Worm (Caenorhabditis elegans): Measurements from ENCODE around the gene srj-44.

DNA sequence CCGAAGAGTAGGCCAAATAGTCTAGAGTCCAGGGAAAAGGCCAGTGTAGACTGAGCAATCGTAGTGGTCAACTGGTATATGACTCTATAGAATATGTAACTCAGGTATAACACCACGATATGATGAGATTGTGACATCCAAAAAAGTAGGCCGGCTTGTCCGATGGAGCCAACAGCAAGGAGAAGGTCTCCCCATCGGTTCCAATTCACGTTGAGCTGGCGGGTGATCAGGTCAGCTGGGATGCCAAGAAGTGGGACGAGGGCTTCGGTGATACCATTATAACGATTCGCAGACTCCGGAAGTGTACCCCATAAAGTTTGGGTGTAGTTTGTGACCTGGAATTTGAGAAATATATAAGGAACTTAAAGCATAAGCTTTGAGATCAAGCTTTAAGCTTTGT is 27.3 kb upstream of the srj-44 start:
- no peak for TF ChIP-seq flt-1 (GFP tag; IDR thresholded peaks at IDR 0.05)
- no peak for TF ChIP-seq cog-1 (tag; optimal IDR thresholded peaks at IDR 0.05)
- TF ChIP-seq med-1 (GFP tag; optimal IDR thresholded peaks at IDR 0.05; ENCODE audit: insufficient read depth) = no peak
- TF ChIP-seq ref-1 (GFP tag; conservative IDR thresholded peaks at IDR 0.05) = no peak
- no peak for TF ChIP-seq ztf-29 (GFP tag; IDR thresholded peaks at IDR 0.05)
- TF ChIP-seq tab-1 (GFP tag; IDR thresholded peaks at IDR 0.05) = no peak
- no peak for TF ChIP-seq ztf-23 (GFP tag; IDR thresholded peaks at IDR 0.05)
- no peak for TF ChIP-seq T22C8.4 (GFP tag; IDR thresholded peaks at IDR 0.05)

Measured in whole organism, midembryonic.